Worm (Caenorhabditis elegans): ENCODE results near the gene nep-11.
"Not testable (repeated sequence)": the region's sequence is repeated elsewhere in the genome, so short reads cannot be mapped to it uniquely, and the experiment has no call there.

- not testable (repeated sequence) for TF ChIP-seq F57A8.1 (GFP tag; optimal IDR thresholded peaks at IDR 0.05); unc-62 (GFP tag; optimal IDR thresholded peaks at IDR 0.05); F33H1.4 (GFP tag; IDR thresholded peaks at IDR 0.05); bed-2 (GFP tag; IDR thresholded peaks at IDR 0.05); B0035.1 (tag; optimal IDR thresholded peaks at IDR 0.05); ekl-4 (GFP tag; IDR thresholded peaks at IDR 0.05); ZK185.1 (tag; optimal IDR thresholded peaks at IDR 0.05; ENCODE audit: poor library complexity, severe bottlenecking); F49E8.2 (tag; optimal IDR thresholded peaks at IDR 0.05; ENCODE audit: insufficient read depth); K11D2.4 (GFP tag; IDR thresholded peaks at IDR 0.05); nfyb-1 (GFP tag; IDR thresholded peaks at IDR 0.05); mcd-1 (GFP tag; IDR thresholded peaks at IDR 0.05)
Observed at ce11 chrII:3449514-3449913, 24.2 kb upstream of the nep-11 start, which contains the start of gene C16C8.14.
